Fruit fly (Drosophila melanogaster): ENCODE results near the gene SNF4Agamma.

DNA sequence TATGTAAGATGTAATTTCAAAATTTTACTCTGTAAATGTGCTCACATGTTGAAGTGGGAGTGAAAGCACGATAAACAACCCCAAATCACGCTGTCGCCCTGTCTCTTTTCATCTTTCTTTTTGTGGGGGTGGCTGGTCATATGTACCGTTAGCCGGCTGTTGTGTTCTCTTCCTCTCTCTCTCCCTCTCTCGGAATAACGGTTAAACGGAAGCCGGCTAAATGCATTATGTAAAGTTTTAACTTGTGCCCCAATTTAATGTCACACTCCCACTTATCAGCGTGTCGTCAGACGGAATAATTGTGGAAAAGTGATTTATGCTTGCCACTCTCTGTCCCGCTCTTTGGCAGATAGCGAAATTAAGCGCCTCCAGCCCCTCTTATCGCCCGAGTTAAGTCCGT, 802 bp downstream of the SNF4Agamma start:
- TF ChIP-seq CG8159 (tag; optimal IDR thresholded peaks at IDR 0.05) = no peak
- no peak for TF ChIP-seq Snoo (tag; optimal IDR thresholded peaks at IDR 0.05)
- TF ChIP-seq CG4496 (GFP tag; IDR thresholded peaks at IDR 0.05) = no peak
- TF ChIP-seq CG8301 (tag; optimal IDR thresholded peaks at IDR 0.05) = no peak
- no peak for TF ChIP-seq D1 (tag; optimal IDR thresholded peaks at IDR 0.05)
- no peak for TF ChIP-seq CG10348 (GFP tag; IDR thresholded peaks at IDR 0.05)
- TF ChIP-seq EcR (GFP tag; optimal IDR thresholded peaks at IDR 0.05) = no peak
- no peak for TF ChIP-seq CG9948 (tag; optimal IDR thresholded peaks at IDR 0.05)
- TF ChIP-seq CG17806 (tag; optimal IDR thresholded peaks at IDR 0.05) = no peak
- TF ChIP-seq CG13204 (GFP tag; optimal IDR thresholded peaks at IDR 0.05) = no peak
- TF ChIP-seq CG15710 (tag; optimal IDR thresholded peaks at IDR 0.05) = no peak

Data from whole organism, pupa.